Fruit fly (Drosophila melanogaster) whole organism, embryonic: Measurements from ENCODE around the gene Vti1a.
A peak's percentile ranks its signal among the peaks of the same experiment; 100 is the strongest.

Experiments used
- Atf3 ChIP-seq: fragments of 200-800 bp; sonication (Bioruptor generic); optimal IDR thresholded peaks from 3 replicates; lab custom pipeline; 2016; ENCODE audit warnings: missing biosample characterization, missing genetic modification characterization
- B-H1 ChIP-seq: fragments of 200-800 bp; sonication (Bioruptor generic); IDR thresholded peaks from 3 replicates; pipeline ENCODE4 v1.3.6; 2022; ENCODE audit warnings: missing biosample characterization, missing genetic modification characterization
- Blimp-1 ChIP-seq: fragments of 200-800 bp; sonication (Bioruptor generic); optimal IDR thresholded peaks from 3 replicates; lab custom pipeline; 2018; ENCODE audit warnings: missing biosample characterization, missing genetic modification characterization, mild to moderate bottlenecking, moderate library complexity, missing genetic modification reagents
- BtbVII ChIP-seq: fragments of 200-800 bp; sonication (Bioruptor generic); optimal IDR thresholded peaks from 3 replicates; lab custom pipeline; 2017; ENCODE audit warnings: missing biosample characterization, mild to moderate bottlenecking, missing genetic modification characterization
- CG10431 ChIP-seq: fragments of 200-800 bp; sonication (Bioruptor generic); optimal IDR thresholded peaks from 3 replicates; lab custom pipeline; 2018; ENCODE audit warnings: missing biosample characterization, mild to moderate bottlenecking, missing genetic modification characterization
- CG10979 ChIP-seq: fragments of 200-800 bp; sonication (Bioruptor generic); optimal IDR thresholded peaks from 2 replicates; lab custom pipeline; 2018; ENCODE audit warnings: missing biosample characterization, mild to moderate bottlenecking, missing genetic modification characterization, moderate library complexity
- CG11696 ChIP-seq: fragments of 200-800 bp; sonication (Bioruptor generic); IDR thresholded peaks from 2 replicates; pipeline ENCODE4 v1.3.6; 2022; ENCODE audit warnings: missing biosample characterization, missing genetic modification characterization
- CG12155 ChIP-seq: fragments of 200-800 bp; sonication (Bioruptor generic); optimal IDR thresholded peaks from 3 replicates; lab custom pipeline; 2016; ENCODE audit warnings: missing biosample characterization, missing genetic modification characterization
- CG13287 ChIP-seq: fragments of 200-800 bp; sonication (Bioruptor generic); IDR thresholded peaks from 2 replicates; pipeline ENCODE4 v1.3.6; 2022; ENCODE audit warnings: missing biosample characterization, missing genetic modification characterization; ENCODE audit not compliant: partially characterized antibody
- CG15479 ChIP-seq: fragments of 200-800 bp; sonication (Bioruptor generic); optimal IDR thresholded peaks from 3 replicates; lab custom pipeline; 2019; ENCODE audit warnings: missing biosample characterization, mild to moderate bottlenecking, missing genetic modification characterization, moderate library complexity
- CG16815 ChIP-seq: fragments of 200-800 bp; sonication (Bioruptor generic); optimal IDR thresholded peaks from 3 replicates; lab custom pipeline; 2017; ENCODE audit warnings: missing biosample characterization, mild to moderate bottlenecking, missing genetic modification characterization
- CG17359 ChIP-seq: fragments of 200-800 bp; sonication (Bioruptor generic); optimal IDR thresholded peaks from 3 replicates; lab custom pipeline; 2018; ENCODE audit warnings: missing biosample characterization, mild to moderate bottlenecking, missing genetic modification characterization, moderate library complexity
- CG1832 ChIP-seq: fragments of 200-800 bp; sonication (Bioruptor generic); optimal IDR thresholded peaks from 2 replicates; lab custom pipeline; 2017; ENCODE audit warnings: missing biosample characterization, mild to moderate bottlenecking, missing genetic modification characterization, inconsistent platforms
- CG30403 ChIP-seq: fragments of 200-800 bp; sonication (Bioruptor generic); optimal IDR thresholded peaks from 3 replicates; lab custom pipeline; 2016; ENCODE audit warnings: missing biosample characterization, missing genetic modification characterization
- CG32767 ChIP-seq: fragments of 200-800 bp; sonication (Bioruptor generic); IDR thresholded peaks from 2 replicates; pipeline ENCODE4 v1.3.6; 2022; ENCODE audit warnings: missing biosample characterization, missing genetic modification characterization
- CG43689 ChIP-seq: fragments of 200-800 bp; sonication (Bioruptor generic); IDR thresholded peaks from 2 replicates; pipeline ENCODE4 v1.3.6; 2022; ENCODE audit warnings: missing biosample characterization, missing genetic modification characterization
- CG4854 ChIP-seq: fragments of 200-800 bp; sonication (Bioruptor generic); optimal IDR thresholded peaks from 2 replicates; lab custom pipeline; 2016; ENCODE audit warnings: missing biosample characterization, missing genetic modification characterization, inconsistent platforms
- CG5953 ChIP-seq: fragments of 200-800 bp; sonication (Bioruptor generic); IDR thresholded peaks from 2 replicates; pipeline ENCODE4 v1.3.6; 2022; ENCODE audit warnings: missing biosample characterization, missing genetic modification characterization
- CG7928 ChIP-seq: fragments of 200-800 bp; sonication (Bioruptor generic); optimal IDR thresholded peaks from 2 replicates; lab custom pipeline; 2017; ENCODE audit warnings: missing biosample characterization, mild to moderate bottlenecking, missing genetic modification characterization
- CG8290 ChIP-seq, 3 experiments: fragments of 200-800 bp; sonication (Bioruptor generic); optimal IDR thresholded peaks; 2 replicates each; lab custom pipeline; 2016 to 2019; ENCODE audit warnings: missing biosample characterization in 3 of 3, missing genetic modification characterization in 3 of 3, mild to moderate bottlenecking in 2 of 3, moderate library complexity in 1 of 3
- CG8765 ChIP-seq: fragments of 200-800 bp; sonication (Bioruptor generic); IDR thresholded peaks from 2 replicates; pipeline ENCODE4 v1.3.6; 2022; ENCODE audit warnings: missing biosample characterization, missing genetic modification characterization
- CG9876 ChIP-seq: fragments of 200-800 bp; sonication (Bioruptor generic); optimal IDR thresholded peaks from 2 replicates; lab custom pipeline; 2016; ENCODE audit warnings: missing biosample characterization, missing genetic modification characterization
- Dll ChIP-seq: fragments of 200-800 bp; sonication (Bioruptor generic); IDR thresholded peaks from 4 replicates; pipeline ENCODE4 v1.3.6; 2022; ENCODE audit warnings: missing biosample characterization, missing genetic modification characterization; ENCODE audit not compliant: partially characterized antibody
- E2f1 ChIP-seq: fragments of 200-800 bp; sonication (Bioruptor generic); IDR thresholded peaks from 2 replicates; pipeline ENCODE4 v1.3.6; 2022; ENCODE audit warnings: missing biosample characterization, missing genetic modification characterization
- ERR ChIP-seq: fragments of 200-800 bp; sonication (Bioruptor generic); optimal IDR thresholded peaks from 2 replicates; lab custom pipeline; 2016; ENCODE audit warnings: missing biosample characterization, missing genetic modification characterization
- GATAe ChIP-seq: fragments of 200-800 bp; sonication (Bioruptor generic); conservative IDR thresholded peaks from 2 replicates; pipeline ENCODE4 v1.3.6; 2022; ENCODE audit warnings: missing biosample characterization, missing genetic modification characterization
- Gsc ChIP-seq: fragments of 200-800 bp; sonication (Bioruptor generic); IDR thresholded peaks from 2 replicates; pipeline ENCODE4 v1.3.6; 2022; ENCODE audit warnings: missing biosample characterization, missing genetic modification characterization
- Mad ChIP-seq: fragments of 200-800 bp; sonication (Bioruptor generic); optimal IDR thresholded peaks from 2 replicates; lab custom pipeline; 2016; ENCODE audit warnings: missing biosample characterization, missing genetic modification characterization
- NC2β ChIP-seq: fragments of 200-800 bp; sonication (Bioruptor generic); optimal IDR thresholded peaks from 2 replicates; lab custom pipeline; 2016; ENCODE audit warnings: missing biosample characterization, missing genetic modification characterization
- Nf-YA ChIP-seq: fragments of 200-800 bp; sonication (Bioruptor generic); IDR thresholded peaks from 2 replicates; pipeline ENCODE4 v1.3.6; 2022; ENCODE audit warnings: missing biosample characterization, missing genetic modification characterization
- Optix ChIP-seq: fragments of 200-800 bp; sonication (Bioruptor generic); IDR thresholded peaks from 3 replicates; pipeline ENCODE4 v1.3.6; 2022; ENCODE audit warnings: missing biosample characterization, missing genetic modification characterization
- Xrp1 ChIP-seq: fragments of 200-800 bp; sonication (Bioruptor generic); IDR thresholded peaks from 2 replicates; pipeline ENCODE4 v1.3.6; 2022; ENCODE audit warnings: missing biosample characterization, missing genetic modification characterization
- ac ChIP-seq: fragments of 200-800 bp; sonication (Bioruptor generic); optimal IDR thresholded peaks from 3 replicates; lab custom pipeline; 2017; ENCODE audit warnings: missing biosample characterization, mild to moderate bottlenecking, missing genetic modification characterization
- az2 ChIP-seq: fragments of 200-800 bp; sonication (Bioruptor generic); optimal IDR thresholded peaks from 3 replicates; lab custom pipeline; 2016; ENCODE audit warnings: missing biosample characterization, missing genetic modification characterization
- exex ChIP-seq: fragments of 200-800 bp; sonication (Bioruptor generic); optimal IDR thresholded peaks from 4 replicates; lab custom pipeline; 2018; ENCODE audit warnings: missing biosample characterization, mild to moderate bottlenecking, missing genetic modification characterization, moderate library complexity
- gem ChIP-seq: fragments of 200-800 bp; sonication (Bioruptor generic); optimal IDR thresholded peaks from 2 replicates; lab custom pipeline; 2019; ENCODE audit warnings: missing biosample characterization, mild to moderate bottlenecking, missing genetic modification characterization, moderate library complexity
- gsb ChIP-seq: fragments of 200-800 bp; sonication (Bioruptor generic); IDR thresholded peaks from 2 replicates; pipeline ENCODE4 v1.3.6; 2022; ENCODE audit warnings: missing biosample characterization, missing genetic modification characterization
- hb ChIP-seq: fragments of 200-800 bp; sonication (Bioruptor generic); IDR thresholded peaks from 3 replicates; pipeline ENCODE4 v1.3.6; 2022; ENCODE audit warnings: missing biosample characterization, missing genetic modification characterization; ENCODE audit not compliant: partially characterized antibody
- insv ChIP-seq, 2 experiments: fragments of 200-800 bp; sonication (Bioruptor generic); optimal IDR thresholded peaks; 3 replicates each; lab custom pipeline; 2016 to 2018; ENCODE audit warnings: missing biosample characterization in 2 of 2, missing genetic modification characterization in 2 of 2
- nmo ChIP-seq: fragments of 200-800 bp; sonication (Bioruptor generic); optimal IDR thresholded peaks from 2 replicates; lab custom pipeline; 2018; ENCODE audit warnings: missing biosample characterization, mild to moderate bottlenecking, missing genetic modification characterization, moderate library complexity
- peb ChIP-seq: fragments of 200-800 bp; sonication (Bioruptor generic); IDR thresholded peaks from 2 replicates; pipeline ENCODE4 v1.3.6; 2022; ENCODE audit warnings: missing biosample characterization, missing genetic modification characterization
- pfk ChIP-seq: fragments of 200-800 bp; sonication (Bioruptor generic); optimal IDR thresholded peaks from 2 replicates; lab custom pipeline; 2018; ENCODE audit warnings: missing biosample characterization, mild to moderate bottlenecking, missing genetic modification characterization, moderate library complexity
- pros ChIP-seq: fragments of 200-800 bp; sonication (Bioruptor generic); optimal IDR thresholded peaks from 3 replicates; lab custom pipeline; 2019; ENCODE audit warnings: missing biosample characterization, mild to moderate bottlenecking, missing genetic modification characterization, moderate library complexity
- ranshi ChIP-seq: fragments of 200-800 bp; sonication (Bioruptor generic); IDR thresholded peaks from 2 replicates; pipeline ENCODE4 v1.3.6; 2022; ENCODE audit warnings: missing biosample characterization, missing genetic modification characterization
- ro ChIP-seq: fragments of 200-800 bp; sonication (Bioruptor generic); IDR thresholded peaks from 2 replicates; pipeline ENCODE4 v1.3.6; 2022; ENCODE audit warnings: missing biosample characterization, missing genetic modification characterization
- schlank ChIP-seq: fragments of 200-800 bp; sonication (Bioruptor generic); optimal IDR thresholded peaks from 2 replicates; lab custom pipeline; 2018; ENCODE audit warnings: missing biosample characterization, mild to moderate bottlenecking, missing genetic modification characterization
- stc ChIP-seq: fragments of 200-800 bp; sonication (Bioruptor generic); IDR thresholded peaks from 2 replicates; pipeline ENCODE4 v1.3.6; 2022; ENCODE audit warnings: missing biosample characterization, missing genetic modification characterization
- sug ChIP-seq: fragments of 200-800 bp; optimal IDR thresholded peaks from 2 replicates; lab custom pipeline; 2019; ENCODE audit warnings: missing biosample characterization, mild to moderate bottlenecking, missing genetic modification characterization, moderate library complexity
- tio ChIP-seq: fragments of 200-800 bp; sonication (Bioruptor generic); optimal IDR thresholded peaks from 2 replicates; lab custom pipeline; 2017; ENCODE audit warnings: missing biosample characterization, missing genetic modification characterization, inconsistent platforms
- ttk ChIP-seq: fragments of 200-800 bp; sonication (Bioruptor generic); IDR thresholded peaks from 2 replicates; pipeline ENCODE4 v2.1.2; 2022; ENCODE audit warnings: missing biosample characterization, missing genetic modification characterization

The Vti1a gene

DNA sequence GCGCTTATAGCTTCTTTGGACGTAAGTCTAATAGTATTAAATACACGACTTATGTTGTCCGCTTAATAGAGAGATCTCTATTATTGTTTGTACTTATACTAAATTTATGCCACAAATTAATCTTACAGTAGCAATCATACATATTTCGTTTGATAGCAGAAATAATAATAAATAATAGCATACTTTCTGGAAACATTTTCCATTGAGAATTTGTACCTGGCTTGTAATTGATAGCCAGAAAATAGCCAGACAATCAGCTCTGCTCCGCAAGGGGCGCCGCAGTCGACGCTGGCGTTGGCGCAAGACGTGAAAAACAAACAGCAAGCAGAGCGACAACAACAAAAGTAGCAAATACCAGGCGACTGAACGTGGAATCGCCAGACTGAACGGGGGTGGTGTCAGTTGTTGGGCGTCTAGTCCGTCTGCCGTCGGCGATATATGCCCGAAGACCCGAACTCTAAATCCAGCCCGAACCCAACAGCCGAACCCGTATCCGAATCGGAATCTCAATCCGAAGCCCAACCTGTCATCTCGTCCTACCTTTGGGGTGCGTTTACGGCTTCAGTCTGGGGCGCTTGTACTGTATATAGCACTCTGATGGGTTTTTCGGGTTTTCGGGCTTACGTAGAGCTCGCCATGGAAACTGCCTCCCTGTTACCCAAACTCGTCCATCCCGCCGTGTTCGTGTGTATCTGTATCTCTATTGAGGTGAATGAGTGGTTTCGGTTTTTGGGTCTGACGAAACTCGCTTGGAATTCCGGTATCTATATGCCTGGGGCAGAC, 6.8 kb upstream of the Vti1a start (continued):
- TF ChIP-seq ERR (no peak), pros (peak; percentile 96), Mad (GFP tag; lab: Kevin White, UChicago) (peak; percentile 38), GATAe (GFP tag; lab: Robert Waterston, UW) (no peak), peb (no peak), Gsc (GFP tag; lab: Robert Waterston, UW) (no peak), stc (GFP tag; lab: Robert Waterston, UW) (peak; percentile 28; the same call in 1 of the 2 replicates), az2 (GFP tag; lab: Kevin White, UChicago) (peak; percentile 54), hb (no peak), ttk (GFP tag; lab: Robert Waterston, UW) (peak; percentile 36; the same call in 1 of the 2 replicates), CG7928 (no peak), tio (GFP tag; lab: Kevin White, UChicago) (peak; percentile 61), exex (tag; lab: Kevin White, UChicago) (no peak), CG8290 (GFP tag; optimal IDR thresholded peaks at IDR 0.05; lab: Kevin White, UChicago) (peak; percentile 100), CG8290 (tag; optimal IDR thresholded peaks at IDR 0.05; lab: Kevin White, UChicago) (peak; percentile 69 to 88), B-H1 (GFP tag; lab: Robert Waterston, UW) (no peak), CG15479 (GFP tag; lab: Kevin White, UChicago) (peak; percentile 97), CG10431 (GFP tag; lab: Kevin White, UChicago) (no peak), CG8765 (no peak), Nf-YA (no peak), CG5953 (GFP tag; lab: Robert Waterston, UW) (no peak), nmo (peak; percentile 67), Optix (0 out of 3 replicates have a peak, but pooled peaks have one; percentile 11), CG9876 (no peak), ro (no peak), CG30403 (peak; percentile 66), pfk (no peak), schlank (tag; lab: Kevin White, UChicago) (peak; percentile 5), CG17359 (tag; lab: Kevin White, UChicago) (no peak)

dm6 chr3L:698748-699367, 6.1 kb upstream of the Vti1a start, which contains the start of gene CG13894:
TSS of gene CG13894 (minus strand) at chr3L:699144.
- TF ChIP-seq CG4854 (no peak), ranshi (GFP tag; lab: Robert Waterston, UW) (no peak), BtbVII (GFP tag; lab: Kevin White, UChicago) (peak; percentile 52), CG1832 (GFP tag; lab: Kevin White, UChicago) (no peak), CG11696 (GFP tag; lab: Robert Waterston, UW) (no peak), insv (GFP tag; optimal IDR thresholded peaks at IDR 0.05; lab: Kevin White, UChicago) (peak in 1 of 2 experiments; percentile 2), Atf3 (GFP tag; lab: Kevin White, UChicago) (peak; percentile 3), gsb (GFP tag; lab: Robert Waterston, UW) (no peak), CG43689 (no peak), CG10979 (tag; lab: Kevin White, UChicago) (peak; percentile 53), sug (tag; lab: Kevin White, UChicago) (no peak), E2f1 (no peak), CG12155 (GFP tag; lab: Kevin White, UChicago) (no peak), Blimp-1 (GFP tag; lab: Kevin White, UChicago) (no peak), Dll (GFP tag; lab: Robert Waterston, UW) (0 out of 4 replicates have a peak, but pooled peaks have one; percentile 38), Xrp1 (no peak), CG15479 (GFP tag; lab: Kevin White, UChicago) (no peak), CG13287 (GFP tag; lab: Robert Waterston, UW) (no peak), CG16815 (GFP tag; lab: Kevin White, UChicago) (no peak), gem (no peak), CG7928 (no peak), CG32767 (GFP tag; lab: Robert Waterston, UW) (no peak; the same call in 1 of the 2 replicates), NC2β (GFP tag; lab: Kevin White, UChicago) (no peak), ac (no peak)
